Fruit fly (Drosophila melanogaster) whole organism, embryonic: ENCODE results near the gene CG17349.

Source experiments
- Antp ChIP-seq: fragments of 200-800 bp; sonication (Bioruptor generic); optimal IDR thresholded peaks from 3 replicates; lab custom pipeline; 2016; ENCODE audit warnings: missing biosample characterization, missing genetic modification characterization
- Asciz ChIP-seq: fragments of 200-800 bp; sonication (Bioruptor generic); optimal IDR thresholded peaks from 2 replicates; lab custom pipeline; 2017; ENCODE audit warnings: missing biosample characterization, mild to moderate bottlenecking, missing genetic modification characterization, missing genetic modification reagents
- Atf6 ChIP-seq: fragments of 200-800 bp; sonication (Bioruptor generic); IDR thresholded peaks from 2 replicates; pipeline ENCODE4 v1.3.6; 2022; ENCODE audit warnings: missing biosample characterization, missing genetic modification characterization
- CG11085 ChIP-seq: fragments of 200-800 bp; sonication (Bioruptor generic); IDR thresholded peaks from 2 replicates; pipeline ENCODE4 v1.3.6; 2022; ENCODE audit warnings: missing biosample characterization, missing genetic modification characterization
- CG11560 ChIP-seq: fragments of 200-800 bp; sonication (Bioruptor generic); IDR thresholded peaks from 3 replicates; pipeline ENCODE4 v1.3.6; 2022; ENCODE audit warnings: missing biosample characterization, missing genetic modification characterization
- CG11723 ChIP-seq: fragments of 200-800 bp; sonication (Bioruptor generic); optimal IDR thresholded peaks from 2 replicates; lab custom pipeline; 2017; ENCODE audit warnings: missing biosample characterization, mild to moderate bottlenecking, missing genetic modification characterization
- CG12104 ChIP-seq: fragments of 200-800 bp; sonication (Bioruptor generic); optimal IDR thresholded peaks from 3 replicates; lab custom pipeline; 2016; ENCODE audit warnings: missing biosample characterization, missing genetic modification characterization
- CG1233 ChIP-seq: fragments of 200-800 bp; sonication (Bioruptor generic); optimal IDR thresholded peaks from 4 replicates; lab custom pipeline; 2018; ENCODE audit warnings: missing biosample characterization, mild to moderate bottlenecking, missing genetic modification characterization
- CG13424 ChIP-seq: fragments of 200-800 bp; sonication (Bioruptor generic); optimal IDR thresholded peaks from 2 replicates; lab custom pipeline; 2019; ENCODE audit warnings: missing biosample characterization, mild to moderate bottlenecking, missing genetic modification characterization, moderate library complexity
- CG17802 ChIP-seq: fragments of 200-800 bp; sonication (Bioruptor generic); optimal IDR thresholded peaks from 2 replicates; lab custom pipeline; 2018; ENCODE audit warnings: missing biosample characterization, mild to moderate bottlenecking, missing genetic modification characterization, moderate library complexity
- CG1792 ChIP-seq: fragments of 200-800 bp; sonication (Bioruptor generic); optimal IDR thresholded peaks from 2 replicates; lab custom pipeline; 2016; ENCODE audit warnings: missing biosample characterization, missing genetic modification characterization
- CG18011 ChIP-seq: fragments of 200-800 bp; sonication (Bioruptor generic); optimal IDR thresholded peaks from 2 replicates; lab custom pipeline; 2017; ENCODE audit warnings: missing biosample characterization, missing genetic modification characterization, mild to moderate bottlenecking, moderate library complexity, missing genotype
- CG34422 ChIP-seq: fragments of 200-800 bp; sonication (Bioruptor generic); IDR thresholded peaks from 3 replicates; pipeline ENCODE4 v1.3.6; 2022; ENCODE audit warnings: missing biosample characterization, missing genetic modification characterization
- CG4730 ChIP-seq: fragments of 200-800 bp; sonication (Bioruptor generic); IDR thresholded peaks from 2 replicates; pipeline ENCODE4 v1.3.6; 2022; ENCODE audit warnings: missing biosample characterization, missing genetic modification characterization
- CG5180 ChIP-seq: fragments of 200-800 bp; sonication (Bioruptor generic); optimal IDR thresholded peaks from 3 replicates; lab custom pipeline; 2017; ENCODE audit warnings: missing biosample characterization, missing genetic modification characterization, mild to moderate bottlenecking, moderate library complexity, missing genetic modification reagents
- CG6175 ChIP-seq: fragments of 200-800 bp; sonication (Bioruptor generic); IDR thresholded peaks from 3 replicates; pipeline ENCODE4 v1.3.6; 2022; ENCODE audit warnings: missing biosample characterization, missing genetic modification characterization
- CG7357 ChIP-seq: fragments of 200-800 bp; sonication (Bioruptor generic); IDR thresholded peaks from 3 replicates; pipeline ENCODE4 v1.3.6; 2022; ENCODE audit warnings: missing biosample characterization, missing genetic modification characterization
- CG7372 ChIP-seq: fragments of 200-800 bp; sonication (Bioruptor generic); IDR thresholded peaks from 2 replicates; pipeline ENCODE4 v1.3.6; 2022; ENCODE audit warnings: missing biosample characterization, missing genetic modification characterization
- CG7745 ChIP-seq: fragments of 200-800 bp; sonication (Bioruptor generic); optimal IDR thresholded peaks from 2 replicates; lab custom pipeline; 2018; ENCODE audit warnings: missing biosample characterization, mild to moderate bottlenecking, missing genetic modification characterization, moderate library complexity
- CG8089 ChIP-seq: fragments of 200-800 bp; sonication (Bioruptor generic); optimal IDR thresholded peaks from 3 replicates; lab custom pipeline; 2016; ENCODE audit warnings: missing biosample characterization, missing genetic modification characterization
- CTCF ChIP-seq: fragments of 200-800 bp; sonication (Bioruptor generic); optimal IDR thresholded peaks from 2 replicates; lab custom pipeline; 2017; ENCODE audit warnings: missing biosample characterization, mild to moderate bottlenecking, missing genetic modification characterization, moderate library complexity
- Dip2 ChIP-seq: fragments of 200-800 bp; sonication (Bioruptor generic); IDR thresholded peaks from 2 replicates; pipeline ENCODE4 v1.3.6; 2022; ENCODE audit warnings: missing biosample characterization, missing genetic modification characterization
- Dip3 ChIP-seq: fragments of 200-800 bp; sonication (Bioruptor generic); optimal IDR thresholded peaks from 3 replicates; lab custom pipeline; 2016; ENCODE audit warnings: missing biosample characterization, missing genetic modification characterization
- Doc2 ChIP-seq: fragments of 200-800 bp; sonication (Bioruptor generic); IDR thresholded peaks from 2 replicates; pipeline ENCODE4 v1.3.6; 2022; ENCODE audit warnings: missing biosample characterization, missing genetic modification characterization
- Elba2 ChIP-seq: fragments of 200-800 bp; sonication (Bioruptor generic); optimal IDR thresholded peaks from 3 replicates; lab custom pipeline; 2016; ENCODE audit warnings: missing biosample characterization, missing genetic modification characterization
- Hmx ChIP-seq: fragments of 200-800 bp; sonication (Bioruptor generic); optimal IDR thresholded peaks from 2 replicates; lab custom pipeline; 2016; ENCODE audit warnings: missing biosample characterization, missing genetic modification characterization
- Hr3 ChIP-seq: fragments of 200-800 bp; sonication (Bioruptor generic); optimal IDR thresholded peaks from 3 replicates; lab custom pipeline; 2016; ENCODE audit warnings: missing biosample characterization, missing genetic modification characterization
- Hr51 ChIP-seq, 2 experiments: fragments of 200-800 bp; sonication (Bioruptor generic); optimal IDR thresholded peaks; 2 replicates in 1 of 2; 3 replicates in 1 of 2; lab custom pipeline; 2016 to 2018; ENCODE audit warnings: missing biosample characterization in 2 of 2, missing genetic modification characterization in 2 of 2, mild to moderate bottlenecking in 1 of 2, moderate library complexity in 1 of 2
- Oli ChIP-seq: fragments of 200-800 bp; sonication (Bioruptor generic); optimal IDR thresholded peaks from 2 replicates; lab custom pipeline; 2018; ENCODE audit warnings: missing biosample characterization, mild to moderate bottlenecking, missing genetic modification characterization, moderate library complexity
- Scr ChIP-seq: fragments of 200-800 bp; sonication (Bioruptor generic); IDR thresholded peaks from 2 replicates; pipeline ENCODE4 v1.3.6; 2022; ENCODE audit warnings: missing biosample characterization, missing genetic modification characterization; ENCODE audit not compliant: partially characterized antibody
- ac ChIP-seq: fragments of 200-800 bp; sonication (Bioruptor generic); optimal IDR thresholded peaks from 3 replicates; lab custom pipeline; 2017; ENCODE audit warnings: missing biosample characterization, mild to moderate bottlenecking, missing genetic modification characterization
- amos ChIP-seq: fragments of 200-800 bp; sonication (Bioruptor generic); IDR thresholded peaks from 2 replicates; pipeline ENCODE4 v1.3.6; 2022; ENCODE audit warnings: missing biosample characterization, missing genetic modification characterization; ENCODE audit not compliant: partially characterized antibody
- ato ChIP-seq: fragments of 200-800 bp; sonication (Bioruptor generic); IDR thresholded peaks from 2 replicates; pipeline ENCODE4 v1.3.6; 2022; ENCODE audit warnings: missing biosample characterization, missing genetic modification characterization; ENCODE audit not compliant: partially characterized antibody
- cato ChIP-seq: fragments of 200-800 bp; sonication (Bioruptor generic); optimal IDR thresholded peaks from 2 replicates; lab custom pipeline; 2016; ENCODE audit warnings: missing biosample characterization, missing genetic modification characterization, borderline replicate concordance
- fru ChIP-seq: fragments of >200 bp; optimal IDR thresholded peaks from 2 replicates; lab custom pipeline; 2017
- grn ChIP-seq: fragments of 200-800 bp; sonication (Bioruptor generic); optimal IDR thresholded peaks from 3 replicates; lab custom pipeline; 2017; ENCODE audit warnings: missing biosample characterization, missing genetic modification characterization
- insv ChIP-seq, 2 experiments: fragments of 200-800 bp; sonication (Bioruptor generic); optimal IDR thresholded peaks; 3 replicates each; lab custom pipeline; 2016 to 2018; ENCODE audit warnings: missing biosample characterization in 2 of 2, missing genetic modification characterization in 2 of 2
- kay ChIP-seq: fragments of 200-800 bp; sonication (Bioruptor generic); optimal IDR thresholded peaks from 2 replicates; lab custom pipeline; 2016; ENCODE audit warnings: missing biosample characterization, missing genetic modification characterization
- maf-S ChIP-seq: fragments of 200-800 bp; sonication (Bioruptor generic); optimal IDR thresholded peaks from 2 replicates; lab custom pipeline; 2016; ENCODE audit warnings: missing biosample characterization, missing genetic modification characterization
- nmo ChIP-seq: fragments of 200-800 bp; sonication (Bioruptor generic); optimal IDR thresholded peaks from 2 replicates; lab custom pipeline; 2018; ENCODE audit warnings: missing biosample characterization, mild to moderate bottlenecking, missing genetic modification characterization, moderate library complexity
- nom ChIP-seq: fragments of 200-800 bp; sonication (Bioruptor generic); optimal IDR thresholded peaks from 2 replicates; lab custom pipeline; 2017; ENCODE audit warnings: missing biosample characterization, missing genetic modification characterization, mild to moderate bottlenecking, moderate library complexity, missing genetic modification reagents
- pb ChIP-seq: fragments of 200-800 bp; sonication (Bioruptor generic); optimal IDR thresholded peaks from 3 replicates; lab custom pipeline; 2016; ENCODE audit warnings: missing biosample characterization, missing genetic modification characterization
- pros ChIP-seq: fragments of 200-800 bp; sonication (Bioruptor generic); optimal IDR thresholded peaks from 3 replicates; lab custom pipeline; 2019; ENCODE audit warnings: missing biosample characterization, mild to moderate bottlenecking, missing genetic modification characterization, moderate library complexity
- pzg ChIP-seq: fragments of 200-800 bp; sonication (Bioruptor generic); optimal IDR thresholded peaks from 3 replicates; lab custom pipeline; 2018; ENCODE audit warnings: missing biosample characterization, mild to moderate bottlenecking, missing genetic modification characterization, moderate library complexity
- schlank ChIP-seq: fragments of 200-800 bp; sonication (Bioruptor generic); optimal IDR thresholded peaks from 2 replicates; lab custom pipeline; 2018; ENCODE audit warnings: missing biosample characterization, mild to moderate bottlenecking, missing genetic modification characterization
- ssp ChIP-seq: fragments of 200-800 bp; sonication (Bioruptor generic); IDR thresholded peaks from 2 replicates; pipeline ENCODE4 v1.3.6; 2022; ENCODE audit warnings: missing biosample characterization, missing genetic modification characterization
- tna ChIP-seq: fragments of 200-800 bp; sonication (Bioruptor generic); IDR thresholded peaks from 2 replicates; pipeline ENCODE4 v1.3.6; 2022; ENCODE audit warnings: missing biosample characterization, missing genetic modification characterization; ENCODE audit not compliant: partially characterized antibody
- trem ChIP-seq: fragments of 200-800 bp; optimal IDR thresholded peaks from 3 replicates; lab custom pipeline; 2019; ENCODE audit warnings: missing biosample characterization, mild to moderate bottlenecking, missing genetic modification characterization, moderate library complexity
- zfh1 ChIP-seq: fragments of 200-800 bp; sonication (Bioruptor generic); IDR thresholded peaks from 3 replicates; pipeline ENCODE4 v1.3.6; 2022; ENCODE audit warnings: missing biosample characterization, missing genetic modification characterization

Gene CG17349

DNA sequence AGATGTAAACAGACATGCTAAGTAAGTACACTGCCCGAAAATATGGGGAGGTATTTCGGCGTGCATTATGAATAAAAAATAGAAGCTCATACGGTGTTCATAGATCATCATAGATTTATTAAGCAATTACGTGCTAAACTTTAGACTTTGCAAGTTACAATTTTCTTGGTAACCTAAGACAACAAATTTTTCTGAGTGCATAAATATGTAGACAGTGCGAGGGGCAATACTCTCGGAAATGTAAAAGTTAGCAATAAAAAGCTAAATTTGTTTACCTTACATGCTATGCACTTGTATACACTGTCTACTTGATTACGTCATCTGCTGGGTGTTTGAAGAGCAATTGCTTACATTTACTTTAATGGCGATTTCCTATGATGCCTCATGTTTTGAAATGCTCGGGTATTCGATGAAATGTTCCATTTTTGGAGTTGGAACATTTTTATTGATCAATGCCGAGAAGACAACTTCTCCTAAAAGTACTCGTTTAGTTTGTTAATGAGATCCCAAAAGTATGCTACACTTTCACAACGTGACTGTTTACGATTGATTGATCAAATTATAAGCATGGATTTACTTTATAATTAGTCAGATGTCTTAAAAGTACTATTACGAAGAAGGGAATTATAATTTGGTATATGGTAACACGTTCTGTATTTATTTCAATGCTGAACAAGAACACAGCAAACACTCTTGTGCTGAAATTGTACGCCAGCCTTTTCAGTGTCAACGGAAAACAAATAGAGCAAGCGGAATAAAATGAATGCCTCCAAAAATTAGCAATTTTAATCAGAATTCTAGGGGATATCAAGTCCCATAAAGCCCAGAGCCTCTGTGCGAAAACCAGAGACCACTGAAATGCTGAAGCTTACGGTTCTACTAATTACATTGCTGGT lies 46.6 kb downstream of the CG17349 start, which contains the start of gene Lectin-galC1 (continued):
- no peak; the same call in 1 of the 2 replicates for TF ChIP-seq ssp (GFP tag; lab: Robert Waterston, UW)
- peak in 1 of 2 experiments; percentile 16 for TF ChIP-seq insv (GFP tag; optimal IDR thresholded peaks at IDR 0.05; lab: Kevin White, UChicago)
- peak; percentile 76 for TF ChIP-seq CG5180 (GFP tag; lab: Kevin White, UChicago)
- TF ChIP-seq CTCF (GFP tag; lab: Kevin White, UChicago): peak; percentile 54
- TF ChIP-seq CG8089 (GFP tag; lab: Kevin White, UChicago): peak; percentile 89
- peak; percentile 71 to 91 for TF ChIP-seq Hr51 (GFP tag; optimal IDR thresholded peaks at IDR 0.05; lab: Kevin White, UChicago)
- peak; percentile 81 for TF ChIP-seq trem (tag; lab: Kevin White, UChicago)
- peak; percentile 85 for TF ChIP-seq CG1233 (GFP tag; lab: Kevin White, UChicago)
- no peak for TF ChIP-seq Scr (GFP tag; lab: Robert Waterston, UW)
- peak; percentile 93 for TF ChIP-seq Antp (GFP tag; lab: Kevin White, UChicago)
- no peak for TF ChIP-seq CG6175 (GFP tag; lab: Robert Waterston, UW)
- peak; percentile 78 for TF ChIP-seq maf-S (GFP tag; lab: Kevin White, UChicago)
- TF ChIP-seq CG18011: peak; percentile 45
- TF ChIP-seq nom (GFP tag; lab: Kevin White, UChicago): no peak
- TF ChIP-seq CG7357 (GFP tag; lab: Robert Waterston, UW): peak; percentile 59; the same call in 2 of the 3 replicates
- no peak for TF ChIP-seq pros (GFP tag; lab: Kevin White, UChicago)
- no peak for TF ChIP-seq ato (GFP tag; lab: Robert Waterston, UW)
- peak; percentile 80 for TF ChIP-seq CG4730 (GFP tag; lab: Robert Waterston, UW)
- peak; percentile 89 for TF ChIP-seq zfh1 (GFP tag; lab: Robert Waterston, UW)
- TF ChIP-seq CG11723 (GFP tag; lab: Kevin White, UChicago): peak; percentile 77
- TF ChIP-seq pzg (GFP tag; lab: Kevin White, UChicago): no peak
- TF ChIP-seq Doc2: no peak
- TF ChIP-seq CG7372 (GFP tag; lab: Robert Waterston, UW): peak; percentile 69
- TF ChIP-seq grn (GFP tag; lab: Kevin White, UChicago): peak; percentile 40
- peak; percentile 65; the same call in 2 of the 3 replicates for TF ChIP-seq CG11560 (tag; lab: Robert Waterston, UW)
- TF ChIP-seq CG11085: 0 out of 2 replicates have a peak, but pooled peaks have one; percentile 41
- TF ChIP-seq Dip2 (GFP tag; lab: Robert Waterston, UW): no peak
- TF ChIP-seq CG7745 (tag; lab: Kevin White, UChicago): peak; percentile 57
- TF ChIP-seq CG17802 (tag; lab: Kevin White, UChicago): peak; percentile 68
- TF ChIP-seq amos (GFP tag; lab: Robert Waterston, UW): no peak
- TF ChIP-seq Elba2 (GFP tag; lab: Kevin White, UChicago): peak; percentile 15
- TF ChIP-seq Oli (tag; lab: Kevin White, UChicago): peak; percentile 91
- peak; percentile 92 for TF ChIP-seq Asciz (GFP tag; lab: Kevin White, UChicago)
- peak; percentile 33 for TF ChIP-seq schlank (tag; lab: Kevin White, UChicago)
- peak; percentile 89 for TF ChIP-seq nmo (GFP tag; lab: Kevin White, UChicago)
- peak; percentile 67 for TF ChIP-seq cato (GFP tag; lab: Kevin White, UChicago)
- TF ChIP-seq kay: peak; percentile 82
- peak; percentile 89 for TF ChIP-seq CG13424
- TF ChIP-seq Atf6: peak; percentile 87
- TF ChIP-seq Hmx: no peak
- peak; percentile 82 for TF ChIP-seq CG1792
- TF ChIP-seq pb (GFP tag; lab: Kevin White, UChicago): peak; percentile 70
- peak; percentile 72 for TF ChIP-seq ac (GFP tag; lab: Kevin White, UChicago)
- TF ChIP-seq Dip3: peak; percentile 40
- TF ChIP-seq Hr3 (GFP tag; lab: Kevin White, UChicago): peak; percentile 82
- TF ChIP-seq CG12104 (GFP tag; lab: Kevin White, UChicago): peak; percentile 80
- TF ChIP-seq tna (GFP tag; lab: Robert Waterston, UW): no peak
- peak; percentile 90; the same call in 1 of the 3 replicates for TF ChIP-seq CG34422 (GFP tag; lab: Robert Waterston, UW)
- no peak for TF ChIP-seq fru
